Worm (Caenorhabditis elegans) whole organism, mixed stage, embryonic: ENCODE data around the gene D2045.9.

ENCODE experiments used
- M03D4.4 ChIP-seq: sonication (generic microtip); optimal IDR thresholded peaks from 2 replicates; lab custom pipeline; 2017; ENCODE audit warnings: mild to moderate bottlenecking, missing genetic modification characterization, missing compliant biosample characterization
- blmp-1 ChIP-seq: fragments of 150-350 bp; optimal IDR thresholded peaks from 2 replicates; lab custom pipeline; 2014; ENCODE audit warnings: missing biosample characterization, missing genetic modification characterization
- ceh-43 ChIP-seq: fragments of 200-800 bp; sonication (Bioruptor generic); optimal IDR thresholded peaks from 2 replicates; lab custom pipeline; 2018; ENCODE audit warnings: mild to moderate bottlenecking, missing genetic modification characterization, moderate library complexity, missing compliant biosample characterization
- ceh-83 ChIP-seq: fragments of 200-800 bp; sonication (Bioruptor generic); optimal IDR thresholded peaks from 2 replicates; lab custom pipeline; 2018; ENCODE audit warnings: mild to moderate bottlenecking, missing genetic modification characterization, missing compliant biosample characterization
- ces-1 ChIP-seq: fragments of 150-350 bp; optimal IDR thresholded peaks from 2 replicates; lab custom pipeline; 2014; ENCODE audit warnings: missing biosample characterization, missing genetic modification reagents, missing genetic modification characterization
- cnd-1 ChIP-seq: fragments of 200-800 bp; sonication (Bioruptor generic); optimal IDR thresholded peaks from 2 replicates; lab custom pipeline; 2018; ENCODE audit warnings: mild to moderate bottlenecking, missing genetic modification characterization, missing compliant biosample characterization
- drap-1 ChIP-seq: fragments of 200-800 bp; sonication (Bioruptor generic); optimal IDR thresholded peaks from 3 replicates; lab custom pipeline; 2018; ENCODE audit warnings: mild to moderate bottlenecking, missing genetic modification characterization, missing compliant biosample characterization
- elt-1 ChIP-seq: sonication (generic microtip); optimal IDR thresholded peaks from 2 replicates; lab custom pipeline; 2017; ENCODE audit warnings: missing genetic modification characterization, mild to moderate bottlenecking, missing compliant biosample characterization, antibody characterized with exemption, moderate library complexity, borderline replicate concordance; ENCODE audit not compliant: insufficient read depth
- elt-3 ChIP-seq: fragments of 150-350 bp; optimal IDR thresholded peaks from 2 replicates; lab custom pipeline; 2014; ENCODE audit warnings: missing biosample characterization, missing genetic modification characterization
- flh-1 ChIP-seq: fragments of 200-800 bp; sonication (Bioruptor generic); optimal IDR thresholded peaks from 2 replicates; lab custom pipeline; 2018; ENCODE audit warnings: mild to moderate bottlenecking, missing genetic modification characterization, moderate library complexity, missing compliant biosample characterization
- ham-2 ChIP-seq: fragments of 200-800 bp; sonication (Bioruptor generic); optimal IDR thresholded peaks from 2 replicates; lab custom pipeline; 2018; ENCODE audit warnings: mild to moderate bottlenecking, missing genetic modification characterization, missing compliant biosample characterization
- hlh-1 ChIP-seq: fragments of 150-350 bp; optimal IDR thresholded peaks from 2 replicates; lab custom pipeline; 2014; ENCODE audit warnings: missing biosample characterization, missing genetic modification reagents, missing genetic modification characterization
- lin-13 ChIP-seq: fragments of 150-350 bp; optimal IDR thresholded peaks from 2 replicates; lab custom pipeline; 2014; ENCODE audit warnings: missing biosample characterization, missing genetic modification characterization
- lin-32 ChIP-seq: fragments of 200-800 bp; sonication (Bioruptor generic); optimal IDR thresholded peaks from 2 replicates; lab custom pipeline; 2018; ENCODE audit warnings: mild to moderate bottlenecking, missing genetic modification characterization, missing compliant biosample characterization
- mab-5 ChIP-seq: fragments of 150-350 bp; optimal IDR thresholded peaks from 2 replicates; lab custom pipeline; 2014; ENCODE audit warnings: missing biosample characterization, missing genetic modification characterization
- mep-1 ChIP-seq: fragments of 150-350 bp; optimal IDR thresholded peaks from 2 replicates; lab custom pipeline; 2017; ENCODE audit warnings: missing biosample characterization, missing genetic modification reagents, missing genetic modification characterization, inconsistent platforms
- mls-2 ChIP-seq: sonication (generic microtip); optimal IDR thresholded peaks from 2 replicates; lab custom pipeline; 2016; ENCODE audit warnings: mild to moderate bottlenecking, missing genetic modification characterization, moderate library complexity, missing compliant biosample characterization
- nhr-12 ChIP-seq: fragments of 150-350 bp; optimal IDR thresholded peaks from 2 replicates; lab custom pipeline; 2014; ENCODE audit warnings: missing biosample characterization, missing genetic modification characterization
- nhr-2 ChIP-seq: fragments of 150-350 bp; optimal IDR thresholded peaks from 2 replicates; lab custom pipeline; 2014; ENCODE audit warnings: missing biosample characterization, missing genetic modification characterization
- nhr-237 ChIP-seq: fragments of 150-350 bp; optimal IDR thresholded peaks from 2 replicates; lab custom pipeline; 2014; ENCODE audit warnings: missing biosample characterization, missing genetic modification characterization
- nhr-76 ChIP-seq: sonication (generic microtip); optimal IDR thresholded peaks from 2 replicates; lab custom pipeline; 2017; ENCODE audit warnings: missing biosample characterization, missing genetic modification characterization
- pha-4 ChIP-seq: fragments of 150-350 bp; optimal IDR thresholded peaks from 2 replicates; lab custom pipeline; 2018; ENCODE audit warnings: missing biosample characterization, missing genetic modification reagents, missing genetic modification characterization
- snpc-4 ChIP-seq: fragments of 150-350 bp; optimal IDR thresholded peaks from 2 replicates; lab custom pipeline; 2014; ENCODE audit warnings: missing biosample characterization, missing genetic modification characterization
- sptf-1 ChIP-seq: sonication (generic microtip); optimal IDR thresholded peaks from 2 replicates; lab custom pipeline; 2017; ENCODE audit warnings: mild to moderate bottlenecking, missing genetic modification characterization, moderate library complexity, missing compliant biosample characterization
- tbx-8 ChIP-seq: fragments of 200-800 bp; sonication (Bioruptor generic); optimal IDR thresholded peaks from 2 replicates; lab custom pipeline; 2018; ENCODE audit warnings: mild to moderate bottlenecking, missing genetic modification characterization, moderate library complexity, missing compliant biosample characterization
- unc-120 ChIP-seq: sonication (generic microtip); optimal IDR thresholded peaks from 2 replicates; lab custom pipeline; 2017; ENCODE audit warnings: missing genetic modification characterization, missing compliant biosample characterization; ENCODE audit not compliant: poor library complexity, severe bottlenecking
- unc-39 ChIP-seq: fragments of 150-350 bp; optimal IDR thresholded peaks from 2 replicates; lab custom pipeline; 2014; ENCODE audit warnings: missing biosample characterization, missing genetic modification characterization
- unc-62 ChIP-seq: fragments of 150-350 bp; optimal IDR thresholded peaks from 2 replicates; lab custom pipeline; 2014; ENCODE audit warnings: missing biosample characterization, missing genetic modification reagents, missing genetic modification characterization
- zip-8 ChIP-seq: fragments of 150-350 bp; optimal IDR thresholded peaks from 2 replicates; lab custom pipeline; 2014; ENCODE audit warnings: missing biosample characterization, missing genetic modification characterization
- ztf-11 ChIP-seq: fragments of 150-350 bp; optimal IDR thresholded peaks from 2 replicates; lab custom pipeline; 2014; ENCODE audit warnings: missing biosample characterization, missing genetic modification characterization

Gene D2045.9

ce11 chrIII:10462935-10463548 is 12.0 kb upstream of the D2045.9 start:
- no peak for TF ChIP-seq flh-1 (GFP tag; lab: Kevin White, UChicago)
- no peak for TF ChIP-seq unc-120 (tag; lab: Kevin White, UChicago)
- TF ChIP-seq unc-39: no peak
- no peak for TF ChIP-seq mls-2
- no peak for TF ChIP-seq nhr-12
- no peak for TF ChIP-seq lin-32
- TF ChIP-seq ham-2 (GFP tag; lab: Kevin White, UChicago): no peak
- TF ChIP-seq hlh-1: no peak
- TF ChIP-seq unc-62 (GFP tag; lab: Kevin White, UChicago): no peak
- no peak for TF ChIP-seq zip-8
- no peak for TF ChIP-seq elt-3 (tag; lab: Kevin White, UChicago)
- TF ChIP-seq ces-1: no peak
- no peak for TF ChIP-seq tbx-8 (GFP tag; lab: Kevin White, UChicago)
- no peak for TF ChIP-seq sptf-1 (tag; lab: Kevin White, UChicago)

ce11 chrIII:10463653-10464052 is 11.4 kb upstream of the D2045.9 start:
- TF ChIP-seq ham-2 (GFP tag; lab: Kevin White, UChicago) (peak; percentile 6), sptf-1 (tag; lab: Kevin White, UChicago) (no peak), mab-5 (tag; lab: Kevin White, UChicago) (no peak)

DNA sequence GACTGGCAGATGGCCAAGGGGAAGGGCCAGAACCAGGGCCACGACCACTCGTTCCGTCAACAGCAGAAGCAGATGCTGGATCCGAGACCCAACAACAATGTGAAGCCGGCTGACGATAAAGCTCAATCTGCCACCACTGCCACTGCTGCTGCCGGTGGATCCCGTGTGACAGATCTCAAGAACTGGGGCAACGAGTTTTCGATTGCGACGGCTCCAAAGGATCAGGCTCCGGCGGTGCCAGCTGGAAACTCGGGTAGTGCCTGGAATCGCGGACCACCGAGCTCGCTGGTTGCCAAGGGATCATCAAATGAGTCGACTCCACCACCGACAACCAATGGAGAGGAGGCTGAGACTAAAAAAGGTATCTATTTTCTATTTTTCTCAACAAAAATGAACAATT is 10.6 kb upstream of the D2045.9 start:
- TF ChIP-seq tbx-8 (GFP tag; lab: Kevin White, UChicago): no peak
- no peak for TF ChIP-seq ceh-43 (GFP tag; lab: Kevin White, UChicago)
- TF ChIP-seq elt-1: no peak
- no peak for TF ChIP-seq snpc-4 (tag; lab: Kevin White, UChicago)
- TF ChIP-seq mep-1 (tag; lab: Kevin White, UChicago): no peak
- no peak for TF ChIP-seq drap-1 (GFP tag; lab: Kevin White, UChicago)
- no peak for TF ChIP-seq ztf-11 (tag; lab: Kevin White, UChicago)

ce11 chrIII:10469574-10470055 is 5.4 kb upstream of the D2045.9 start, which contains the start of gene D2045.5:
TSS of gene D2045.5 (minus strand) at chrIII:10469624.
- no peak for TF ChIP-seq cnd-1 (tag; lab: Kevin White, UChicago)
- no peak for TF ChIP-seq ztf-11 (tag; lab: Kevin White, UChicago)
- no peak for TF ChIP-seq pha-4 (tag; lab: Kevin White, UChicago)
- no peak for TF ChIP-seq nhr-76
- no peak for TF ChIP-seq nhr-2 (tag; lab: Kevin White, UChicago)
- TF ChIP-seq hlh-1: no peak
- no peak for TF ChIP-seq nhr-12
- TF ChIP-seq blmp-1: no peak
- TF ChIP-seq ces-1: no peak
- TF ChIP-seq lin-32: no peak
- TF ChIP-seq drap-1 (GFP tag; lab: Kevin White, UChicago): no peak
- TF ChIP-seq elt-3 (tag; lab: Kevin White, UChicago): no peak
- TF ChIP-seq snpc-4 (tag; lab: Kevin White, UChicago): no peak
- TF ChIP-seq nhr-237 (tag; lab: Kevin White, UChicago): no peak
- no peak for TF ChIP-seq flh-1 (GFP tag; lab: Kevin White, UChicago)
- no peak for TF ChIP-seq sptf-1 (tag; lab: Kevin White, UChicago)
- TF ChIP-seq, all 35 proteins: peak for 0

DNA sequence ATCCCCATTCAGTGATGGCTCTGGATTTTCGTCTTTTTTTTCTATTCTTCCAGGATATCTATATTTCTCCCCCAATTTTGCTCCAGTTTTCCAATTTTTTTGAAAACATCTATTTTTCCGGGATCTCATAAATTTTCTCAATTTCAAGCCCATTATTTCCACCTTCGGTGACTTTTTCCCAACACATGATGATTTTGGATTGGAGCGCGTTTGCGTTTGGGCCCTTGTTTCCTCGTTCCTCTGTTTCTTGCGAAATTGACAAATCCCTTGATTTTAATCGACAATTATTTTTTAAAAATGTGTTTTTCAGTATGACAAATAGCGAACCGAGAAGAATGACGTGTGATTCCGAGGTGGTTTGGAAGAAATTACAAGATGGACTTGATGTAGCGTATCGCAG is 4.1 kb upstream of the D2045.9 start, which contains the start of gene cul-1:
Gene cul-1 (plus strand): TSS at position 311 of the 400 bp plus-strand sequence.
- TF ChIP-seq lin-13 (tag; lab: Kevin White, UChicago) (no peak), hlh-1 (peak; percentile 43)
- TF ChIP-seq, all 35 proteins: peak for 1

- TF ChIP-seq ceh-83 (GFP tag; lab: Kevin White, UChicago) (no peak), sptf-1 (tag; lab: Kevin White, UChicago) (no peak), M03D4.4 (tag; lab: Kevin White, UChicago) (no peak), nhr-2 (tag; lab: Kevin White, UChicago) (no peak), pha-4 (tag; lab: Kevin White, UChicago) (no peak)
- TF ChIP-seq, all 35 proteins: peak for 0
Observed at ce11 chrIII:10479180-10479579, 4.1 kb downstream of the D2045.9 start, which contains the start of gene D2045.7. TSS of gene D2045.7 (plus strand) at chrIII:10479480.
